Worm (Caenorhabditis elegans) whole organism, L4/young adult: ENCODE results near the gene cku-80.

ENCODE experiments used
- dao-5 ChIP-seq: sonication (generic microtip); optimal IDR thresholded peaks from 2 replicates; lab custom pipeline; 2016; ENCODE audit warnings: missing genotype, missing genetic modification characterization, moderate library complexity, missing compliant biosample characterization
- him-1 ChIP-seq: sonication (generic microtip); optimal IDR thresholded peaks from 2 replicates; lab custom pipeline; 2016; ENCODE audit warnings: missing genotype, missing genetic modification reagents, missing genetic modification characterization, missing compliant biosample characterization

ce11 chrIII:4380835-4381234 lies 38.8 kb upstream of the cku-80 start:
- TF ChIP-seq dao-5 (tag; lab: Kevin White, UChicago) (no peak), him-1 (tag; lab: Kevin White, UChicago) (no peak)
